Worm (Caenorhabditis elegans): ENCODE results near the gene srw-72.

DNA sequence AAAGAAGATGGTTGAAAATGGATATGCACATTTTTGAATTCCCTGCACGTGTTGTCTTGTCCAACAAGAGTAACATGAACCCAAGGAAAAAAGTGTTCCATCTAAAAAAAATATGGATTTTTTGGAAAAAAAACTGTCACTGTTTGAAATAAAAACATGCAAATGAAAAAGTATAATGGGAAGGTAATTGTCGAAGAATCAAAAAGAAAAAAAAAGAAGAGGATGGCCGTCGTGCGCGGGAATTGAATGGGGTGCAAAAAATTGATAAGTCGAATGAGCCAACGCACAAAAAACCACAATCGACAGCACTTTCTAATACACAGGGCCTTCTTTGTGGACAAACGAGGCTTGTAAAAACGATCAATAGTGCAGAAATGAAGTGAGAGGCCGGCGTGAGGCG lies 26.9 kb downstream of the srw-72 start, which contains the start of gene fbxa-102:
- TF ChIP-seq snpc-4 (tag; optimal IDR thresholded peaks at IDR 0.05) (no peak), lin-13 (tag; optimal IDR thresholded peaks at IDR 0.05) (no peak), nhr-237 (tag; optimal IDR thresholded peaks at IDR 0.05) (no peak), nhr-76 (tag; optimal IDR thresholded peaks at IDR 0.05) (no peak), ces-1 (GFP tag; optimal IDR thresholded peaks at IDR 0.05) (no peak), unc-62 (GFP tag; optimal IDR thresholded peaks at IDR 0.05) (no peak), elt-1 (tag; optimal IDR thresholded peaks at IDR 0.05; ENCODE audit: borderline replicate concordance, insufficient read depth) (no peak), nhr-28 (tag; optimal IDR thresholded peaks at IDR 0.05) (no peak), sptf-1 (tag; optimal IDR thresholded peaks at IDR 0.05) (no peak), tbx-8 (GFP tag; optimal IDR thresholded peaks at IDR 0.05) (no peak), nhr-12 (tag; optimal IDR thresholded peaks at IDR 0.05) (no peak), lsy-2 (tag; optimal IDR thresholded peaks at IDR 0.05) (no peak)
